Worm (Caenorhabditis elegans) whole organism, mixed stage, embryonic: ENCODE results near the gene srsx-19.

Source experiments
- snpc-4 ChIP-seq: fragments of 150-350 bp; optimal IDR thresholded peaks from 2 replicates; lab custom pipeline; 2014; ENCODE audit warnings: missing biosample characterization, missing genetic modification characterization
- tbx-8 ChIP-seq: fragments of 200-800 bp; sonication (Bioruptor generic); optimal IDR thresholded peaks from 2 replicates; lab custom pipeline; 2018; ENCODE audit warnings: mild to moderate bottlenecking, missing genetic modification characterization, moderate library complexity, missing compliant biosample characterization
- ztf-11 ChIP-seq: fragments of 150-350 bp; optimal IDR thresholded peaks from 2 replicates; lab custom pipeline; 2014; ENCODE audit warnings: missing biosample characterization, missing genetic modification characterization

- TF ChIP-seq ztf-11 (tag; lab: Kevin White, UChicago) (no peak), tbx-8 (GFP tag; lab: Kevin White, UChicago) (no peak), snpc-4 (no peak)
Measured at ce11 chrV:13891489-13891888, 4.0 kb downstream of the srsx-19 start.
